Fruit fly (Drosophila melanogaster): ENCODE results near the gene spg.

The spg gene

DNA sequence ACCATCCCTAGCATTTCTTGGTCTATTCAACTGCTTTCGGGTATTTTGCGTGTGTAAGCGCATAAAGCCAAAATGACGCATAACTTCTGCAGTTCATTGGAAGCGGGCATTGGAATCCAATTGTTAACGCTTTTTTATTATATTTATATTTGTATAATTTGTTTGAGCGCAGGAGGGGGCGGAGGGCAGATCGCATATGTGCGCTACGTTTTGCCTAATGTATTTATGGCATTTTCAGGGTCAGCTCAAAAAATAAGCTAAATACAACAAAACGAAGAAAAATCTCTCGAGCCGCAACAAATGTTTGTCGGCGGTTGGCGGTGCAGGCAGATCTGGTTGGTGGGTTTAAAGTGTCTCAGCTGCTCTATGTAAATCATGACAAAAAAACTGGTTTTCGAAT lies 52.8 kb downstream of the spg start:
- TF ChIP-seq fkh (GFP tag; optimal IDR thresholded peaks at IDR 0.05) (peak; percentile 14), lz (GFP tag; optimal IDR thresholded peaks at IDR 0.05) (no peak), Gug (GFP tag; IDR thresholded peaks at IDR 0.05) (no peak)

DNA sequence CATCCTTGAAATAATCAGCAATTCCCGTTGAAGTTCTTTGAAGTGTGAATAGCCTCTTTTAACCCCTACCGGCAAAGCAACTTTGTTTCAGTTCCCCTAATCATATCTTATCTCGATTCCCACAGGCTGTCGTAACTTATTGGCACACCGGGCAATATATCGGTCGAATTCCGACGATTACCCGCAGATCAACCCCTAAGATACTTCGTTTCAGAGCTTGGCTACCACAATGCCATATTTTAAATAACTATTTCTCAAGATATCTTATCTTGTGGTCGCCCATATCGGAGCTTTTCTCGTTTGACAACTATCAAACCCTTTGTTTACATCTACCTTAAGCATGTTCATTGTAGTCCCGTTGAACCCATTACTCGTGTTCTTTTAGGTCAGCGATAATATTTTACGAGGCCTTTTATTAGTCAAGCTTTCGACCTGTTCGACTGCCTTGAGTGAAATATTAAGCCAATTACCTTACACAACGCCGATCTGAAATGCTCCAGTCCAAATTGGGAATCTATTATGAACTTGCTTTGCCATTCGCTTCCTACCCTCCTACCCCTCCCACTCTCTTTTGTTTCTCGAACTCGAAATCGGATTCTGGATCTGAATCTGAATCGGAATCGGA lies 54.0 kb downstream of the spg start:
- no peak for TF ChIP-seq pdm3 (GFP tag; optimal IDR thresholded peaks at IDR 0.05)
- peak; percentile 88 for TF ChIP-seq vri (GFP tag; optimal IDR thresholded peaks at IDR 0.05)
- peak; percentile 41 for TF ChIP-seq fkh (GFP tag; optimal IDR thresholded peaks at IDR 0.05)
- TF ChIP-seq lz (GFP tag; optimal IDR thresholded peaks at IDR 0.05), result no peak
- peak; percentile 36 for TF ChIP-seq dsx (GFP tag; optimal IDR thresholded peaks at IDR 0.05; ENCODE audit: poor library complexity, severe bottlenecking)
- TF ChIP-seq CG34406 (GFP tag; optimal IDR thresholded peaks at IDR 0.05), result no peak
- no peak for TF ChIP-seq salr (GFP tag; optimal IDR thresholded peaks at IDR 0.05)
- no peak for TF ChIP-seq Eip78C (GFP tag)
- TF ChIP-seq CG6854 (GFP tag; optimal IDR thresholded peaks at IDR 0.05), result no peak
- TF ChIP-seq CG16779 (tag; optimal IDR thresholded peaks at IDR 0.05), result no peak

DNA sequence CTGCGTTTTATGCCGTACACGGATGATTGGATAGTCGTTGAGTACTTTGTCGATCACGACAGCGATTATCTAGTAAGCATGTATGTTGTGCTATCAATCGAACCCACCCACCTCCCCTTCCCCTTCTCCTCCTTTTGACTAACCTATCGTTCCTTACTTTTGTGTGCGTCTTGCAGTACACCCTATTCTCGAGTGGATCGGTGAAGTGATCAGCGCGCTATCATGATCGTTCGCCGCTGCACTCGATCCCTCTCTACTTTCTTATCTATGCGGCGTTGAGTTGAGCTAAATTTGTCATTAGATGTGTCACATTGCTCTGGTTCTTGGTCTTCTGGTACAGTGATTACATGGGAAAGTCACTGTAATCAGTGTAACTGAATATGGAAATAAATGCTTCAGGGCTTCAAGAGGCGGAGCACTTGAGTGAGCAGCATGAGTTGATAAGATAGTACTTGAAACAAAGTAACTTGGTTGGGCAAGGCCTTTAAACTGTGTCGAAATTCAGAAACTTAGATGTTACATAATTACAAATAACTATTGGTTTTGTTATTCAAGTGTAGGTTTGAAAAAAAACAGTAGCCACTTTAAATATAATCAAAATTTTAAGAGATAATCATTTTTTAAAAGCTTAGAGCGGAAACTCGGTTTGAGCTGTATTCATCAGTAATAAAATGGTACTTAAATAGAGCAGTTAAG lies 56.5 kb downstream of the spg start:
- TF ChIP-seq CG1621 (tag; optimal IDR thresholded peaks at IDR 0.05), result no peak
- no peak for TF ChIP-seq Eip78C (GFP tag)
- no peak for TF ChIP-seq fd59A (GFP tag; optimal IDR thresholded peaks at IDR 0.05)
- 0 out of 3 replicates have a peak, but pooled peaks have one; percentile 16 for TF ChIP-seq eg (GFP tag; IDR thresholded peaks at IDR 0.05)
- TF ChIP-seq svp (GFP tag), result peak; percentile 71

DNA sequence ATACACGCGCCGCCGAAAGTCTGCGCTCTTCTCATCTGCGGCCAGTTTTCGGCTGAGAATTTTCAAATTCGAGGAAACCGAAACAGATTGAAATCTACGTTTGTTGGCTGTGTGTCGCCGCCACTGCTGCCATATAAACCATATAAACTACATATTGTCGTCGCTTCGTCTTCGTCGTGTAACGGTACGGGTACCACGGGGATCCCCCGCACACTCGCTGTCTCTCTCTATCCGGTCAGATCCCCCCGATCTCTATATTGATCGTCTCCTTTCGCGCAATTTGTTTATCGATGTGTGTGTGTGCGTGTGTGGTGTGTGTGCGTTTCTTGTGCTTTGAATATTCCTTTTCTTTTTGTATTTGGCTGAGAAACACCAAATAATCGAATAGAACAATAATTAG lies 58.3 kb downstream of the spg start:
- TF ChIP-seq acj6 (GFP tag; optimal IDR thresholded peaks at IDR 0.05) (no peak), CG7368 (GFP tag; optimal IDR thresholded peaks at IDR 0.05) (no peak), Eip75B (GFP tag; optimal IDR thresholded peaks at IDR 0.05) (no peak), topi (GFP tag; optimal IDR thresholded peaks at IDR 0.05) (no peak), CG3032 (tag; optimal IDR thresholded peaks at IDR 0.05) (no peak), CG11294 (GFP tag; IDR thresholded peaks at IDR 0.05) (no peak), pdm3 (GFP tag; optimal IDR thresholded peaks at IDR 0.05) (no peak), Sox14 (GFP tag; optimal IDR thresholded peaks at IDR 0.05) (no peak), CG8319 (GFP tag; optimal IDR thresholded peaks at IDR 0.05) (no peak), Ets96B (tag; optimal IDR thresholded peaks at IDR 0.05) (no peak), dac (GFP tag; optimal IDR thresholded peaks at IDR 0.05) (no peak), eg (GFP tag; IDR thresholded peaks at IDR 0.05) (no peak), Ets21C (GFP tag; optimal IDR thresholded peaks at IDR 0.05) (no peak), svp (GFP tag) (no peak), spab (GFP tag; optimal IDR thresholded peaks at IDR 0.05) (no peak), CG4318 (GFP tag; optimal IDR thresholded peaks at IDR 0.05) (no peak)

DNA sequence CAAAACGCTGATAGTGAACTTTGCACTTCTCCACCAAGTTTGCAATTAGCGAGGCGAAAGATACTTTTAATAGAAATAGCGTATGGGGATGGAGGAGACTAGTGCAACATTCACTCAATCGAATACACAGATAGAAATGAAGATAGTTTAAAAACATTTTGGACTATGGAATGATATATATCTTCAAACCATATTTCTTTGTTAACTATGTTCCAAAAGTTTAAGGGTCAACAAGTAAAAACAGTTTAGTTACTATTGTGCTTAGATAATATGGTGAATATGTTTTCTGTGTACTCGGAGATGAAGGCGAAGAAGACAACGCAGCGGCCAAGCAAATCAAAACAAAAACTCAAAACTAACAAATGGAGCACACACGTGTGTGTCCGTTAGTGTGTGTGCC lies 59.1 kb downstream of the spg start:
- TF ChIP-seq CG6276 (GFP tag; optimal IDR thresholded peaks at IDR 0.05) (peak; percentile 35), Eip78C (GFP tag) (peak; percentile 53), CG7368 (GFP tag; optimal IDR thresholded peaks at IDR 0.05) (no peak), CG6854 (GFP tag; optimal IDR thresholded peaks at IDR 0.05) (no peak), CG8632 (GFP tag; optimal IDR thresholded peaks at IDR 0.05) (no peak), Hr4 (GFP tag; optimal IDR thresholded peaks at IDR 0.05) (peak; percentile 41), CG6163 (GFP tag; IDR thresholded peaks at IDR 0.05) (peak; percentile 36; the same call in 1 of the 3 replicates), CG10631 (GFP tag; optimal IDR thresholded peaks at IDR 0.05) (peak; percentile 22), CG3919 (GFP tag; optimal IDR thresholded peaks at IDR 0.05) (peak; percentile 16), CG32006 (GFP tag; optimal IDR thresholded peaks at IDR 0.05) (peak; percentile 44), achi (GFP tag; optimal IDR thresholded peaks at IDR 0.05) (peak; percentile 22), spab (GFP tag; optimal IDR thresholded peaks at IDR 0.05) (no peak), CG8119 (GFP tag; IDR thresholded peaks at IDR 0.05) (peak; percentile 50; the same call in 1 of the 3 replicates), eg (GFP tag; IDR thresholded peaks at IDR 0.05) (peak; percentile 60), CG15336 (GFP tag; IDR thresholded peaks at IDR 0.05) (peak; percentile 53; the same call in 1 of the 2 replicates), CG10669 (GFP tag; optimal IDR thresholded peaks at IDR 0.05) (no peak), acj6 (GFP tag; optimal IDR thresholded peaks at IDR 0.05) (no peak)

Data from whole organism, prepupa.